Fruit fly (Drosophila melanogaster): ENCODE measurements around the gene Srg1.

dm6 chr3R:24825548-24825947 is 39.0 kb downstream of the Srg1 start, which contains the start of gene niki:
- TF ChIP-seq CG10631 (GFP tag; optimal IDR thresholded peaks at IDR 0.05) (no peak), dsx (GFP tag; optimal IDR thresholded peaks at IDR 0.05; ENCODE audit: poor library complexity, severe bottlenecking) (no peak), Smox (GFP tag; optimal IDR thresholded peaks at IDR 0.05) (no peak), Lpt (GFP tag; optimal IDR thresholded peaks at IDR 0.05) (no peak), OdsH (GFP tag; optimal IDR thresholded peaks at IDR 0.05) (no peak), svp (GFP tag) (no peak), net (GFP tag; optimal IDR thresholded peaks at IDR 0.05) (no peak), CG8119 (GFP tag; IDR thresholded peaks at IDR 0.05) (no peak), Eip78C (GFP tag) (no peak)
